Fruit fly (Drosophila melanogaster): ENCODE results near the gene ND-PDSW.

- TF ChIP-seq CG33017 (tag; optimal IDR thresholded peaks at IDR 0.05) (no peak), CG14711 (tag; optimal IDR thresholded peaks at IDR 0.05) (no peak), toe (GFP tag; optimal IDR thresholded peaks at IDR 0.05) (no peak)
Observed at dm6 chr2L:3440322-3440721, 25.6 kb upstream of the ND-PDSW start.
